Worm (Caenorhabditis elegans) whole organism, L4 larva: ENCODE data around the gene C52B9.4.
A peak's percentile ranks its signal among the peaks of the same experiment; 100 is the strongest.

Experiments
- F49E8.2 ChIP-seq: sonication (generic microtip); optimal IDR thresholded peaks from 2 replicates; lab custom pipeline; 2016; ENCODE audit warnings: missing compliant biosample characterization, mild to moderate bottlenecking, missing genetic modification characterization, borderline replicate concordance
- Y48G9A.11 ChIP-seq: fragments of 200-800 bp; sonication (Bioruptor generic); IDR thresholded peaks from 2 replicates; pipeline ENCODE4 v1.3.6; 2022; ENCODE audit warnings: missing genetic modification reagents, missing genetic modification characterization, missing compliant biosample characterization
- Y5F2A.4 ChIP-seq: fragments of 200-800 bp; sonication (Bioruptor generic); optimal IDR thresholded peaks from 2 replicates; lab custom pipeline; 2018; ENCODE audit warnings: mild to moderate bottlenecking, missing genetic modification characterization, missing compliant biosample characterization
- Y75B8A.6 ChIP-seq: fragments of 200-800 bp; sonication (Bioruptor generic); IDR thresholded peaks from 2 replicates; pipeline ENCODE4 v1.3.6; 2022; ENCODE audit warnings: missing genetic modification reagents, missing genetic modification characterization, missing compliant biosample characterization
- ZK337.2 ChIP-seq: fragments of 200-800 bp; sonication (Bioruptor generic); IDR thresholded peaks from 2 replicates; pipeline ENCODE4 v1.3.6; 2022; ENCODE audit warnings: missing genetic modification reagents, missing genetic modification characterization, missing compliant biosample characterization
- aha-1 ChIP-seq: fragments of 150-350 bp; peaks from one replicate; lab custom pipeline; 2014; ENCODE audit warnings: missing biosample characterization, missing genetic modification characterization
- aly-2 ChIP-seq: sonication (generic microtip); optimal IDR thresholded peaks from 2 replicates; lab custom pipeline; 2018; ENCODE audit warnings: missing biosample characterization, missing genetic modification characterization
- ama-1 ChIP-seq: fragments of 150-350 bp; optimal IDR thresholded peaks from 2 replicates; lab custom pipeline; 2014; ENCODE audit warnings: inconsistent platforms, mixed read lengths
- arid-1 ChIP-seq: fragments of 200-800 bp; sonication (Bioruptor generic); conservative IDR thresholded peaks from 2 replicates; pipeline ENCODE4 v1.3.6; 2022; ENCODE audit warnings: missing genetic modification reagents, missing genetic modification characterization, missing compliant biosample characterization
- attf-4 ChIP-seq: sonication (generic microtip); optimal IDR thresholded peaks from 3 replicates; lab custom pipeline; 2017; ENCODE audit warnings: missing biosample characterization, missing genetic modification characterization
- ceh-28 ChIP-seq: fragments of 150-350 bp; optimal IDR thresholded peaks from 2 replicates; lab custom pipeline; 2014; ENCODE audit warnings: missing biosample characterization, missing genetic modification reagents, missing genetic modification characterization
- ceh-32 ChIP-seq: sonication (generic microtip); optimal IDR thresholded peaks from 2 replicates; lab custom pipeline; 2016; ENCODE audit warnings: mild to moderate bottlenecking, missing genetic modification characterization, missing compliant biosample characterization; ENCODE audit not compliant: poor library complexity
- ceh-44 ChIP-seq: fragments of 200-800 bp; sonication (Bioruptor generic); IDR thresholded peaks from 2 replicates; pipeline ENCODE4 v1.3.6; 2022; ENCODE audit warnings: missing genetic modification reagents, missing genetic modification characterization, missing compliant biosample characterization
- ceh-82 ChIP-seq: sonication (generic microtip); optimal IDR thresholded peaks from 2 replicates; lab custom pipeline; 2017; ENCODE audit warnings: missing biosample characterization, missing genetic modification characterization
- daf-12 ChIP-seq: fragments of 150-350 bp; optimal IDR thresholded peaks from 2 replicates; lab custom pipeline; 2014; ENCODE audit warnings: missing biosample characterization, missing genetic modification reagents, missing genetic modification characterization
- daf-16 ChIP-seq, 3 experiments: sonication (generic microtip); optimal IDR thresholded peaks; 2 replicates each; lab custom pipeline; 2016 to 2017; ENCODE audit warnings: missing genetic modification characterization in 3 of 3, missing genetic modification reagents in 3 of 3, mild to moderate bottlenecking in 2 of 3, missing compliant biosample characterization in 2 of 3, missing biosample characterization in 1 of 3, moderate library complexity in 1 of 3
- dmd-6 ChIP-seq: fragments of 200-800 bp; sonication (Bioruptor generic); IDR thresholded peaks from 2 replicates; pipeline ENCODE4 v1.3.6; 2022; ENCODE audit warnings: missing genetic modification reagents, missing genetic modification characterization, missing compliant biosample characterization
- duxl-1 ChIP-seq: sonication (generic microtip); optimal IDR thresholded peaks from 2 replicates; lab custom pipeline; 2016; ENCODE audit warnings: mild to moderate bottlenecking, missing genetic modification characterization, moderate library complexity, missing compliant biosample characterization; ENCODE audit not compliant: poor library complexity
- dve-1 ChIP-seq: sonication (generic microtip); optimal IDR thresholded peaks from 2 replicates; lab custom pipeline; 2017; ENCODE audit warnings: antibody characterized with exemption, mild to moderate bottlenecking, missing genetic modification characterization, missing compliant biosample characterization; ENCODE audit not compliant: insufficient read depth
- fos-1 ChIP-seq: fragments of 150-350 bp; optimal IDR thresholded peaks from 2 replicates; lab custom pipeline; 2014; ENCODE audit warnings: missing biosample characterization, missing genetic modification characterization
- gei-8 ChIP-seq: fragments of 200-800 bp; sonication (Bioruptor generic); optimal IDR thresholded peaks from 2 replicates; lab custom pipeline; 2018; ENCODE audit warnings: mild to moderate bottlenecking, missing genetic modification characterization, missing compliant biosample characterization
- hlh-11 ChIP-seq: fragments of 200-800 bp; sonication (Bioruptor generic); optimal IDR thresholded peaks from 2 replicates; lab custom pipeline; 2018; ENCODE audit warnings: mild to moderate bottlenecking, missing genetic modification characterization, missing compliant biosample characterization
- jun-1 ChIP-seq: fragments of 150-350 bp; optimal IDR thresholded peaks from 2 replicates; lab custom pipeline; 2014; ENCODE audit warnings: missing biosample characterization, missing genetic modification reagents, missing genetic modification characterization
- lim-7 ChIP-seq: fragments of 200-800 bp; sonication (Bioruptor generic); IDR thresholded peaks from 2 replicates; pipeline ENCODE4 v1.3.6; 2022; ENCODE audit warnings: missing genetic modification characterization, missing compliant biosample characterization
- lin-1 ChIP-seq: fragments of 200-800 bp; sonication (Bioruptor generic); IDR thresholded peaks from 2 replicates; pipeline ENCODE4 v1.3.6; 2022; ENCODE audit warnings: missing genetic modification reagents, missing genetic modification characterization, missing compliant biosample characterization
- madf-5 ChIP-seq, 2 experiments: fragments of 200-800 bp; sonication (Bioruptor generic); IDR thresholded peaks; 2 replicates each; pipeline ENCODE4 v1.3.6; 2022; ENCODE audit warnings: missing compliant biosample characterization in 2 of 2, missing genetic modification characterization in 2 of 2
- mep-1 ChIP-seq: fragments of 150-350 bp; sonication (generic microtip); optimal IDR thresholded peaks from 3 replicates; lab custom pipeline; 2014; ENCODE audit warnings: missing biosample characterization, missing genetic modification characterization
- mes-2 ChIP-seq: sonication (generic microtip); optimal IDR thresholded peaks from 2 replicates; lab custom pipeline; 2016; ENCODE audit warnings: missing genotype, mild to moderate bottlenecking, missing genetic modification characterization, missing compliant biosample characterization; ENCODE audit not compliant: poor library complexity, severe bottlenecking
- nhr-111 ChIP-seq: fragments of 200-800 bp; sonication (Bioruptor generic); optimal IDR thresholded peaks from 2 replicates; lab custom pipeline; 2018; ENCODE audit warnings: mild to moderate bottlenecking, missing genetic modification characterization, missing compliant biosample characterization
- nhr-237 ChIP-seq: sonication (generic microtip); optimal IDR thresholded peaks from 2 replicates; lab custom pipeline; 2017; ENCODE audit warnings: missing biosample characterization, missing genetic modification characterization
- nhr-25 ChIP-seq: sonication (generic microtip); optimal IDR thresholded peaks from 2 replicates; lab custom pipeline; 2017; ENCODE audit warnings: missing genetic modification characterization, mild to moderate bottlenecking, missing compliant biosample characterization, antibody characterized with exemption, moderate library complexity, borderline replicate concordance; ENCODE audit not compliant: insufficient read depth
- nhr-28 ChIP-seq: fragments of 150-350 bp; optimal IDR thresholded peaks from 2 replicates; lab custom pipeline; 2014; ENCODE audit warnings: missing biosample characterization, missing genetic modification characterization
- nhr-48 ChIP-seq: sonication (generic microtip); optimal IDR thresholded peaks from 2 replicates; lab custom pipeline; 2016; ENCODE audit warnings: mild to moderate bottlenecking, missing genetic modification characterization, missing compliant biosample characterization
- nhr-6 ChIP-seq: fragments of 150-350 bp; optimal IDR thresholded peaks from 2 replicates; lab custom pipeline; 2014; ENCODE audit warnings: missing biosample characterization, missing genetic modification characterization
- php-3 ChIP-seq: fragments of 200-800 bp; sonication (Bioruptor generic); IDR thresholded peaks from 2 replicates; pipeline ENCODE4 v1.3.6; 2022; ENCODE audit warnings: missing genetic modification reagents, missing genetic modification characterization, missing compliant biosample characterization
- pqm-1 ChIP-seq: sonication (generic microtip); optimal IDR thresholded peaks from 2 replicates; lab custom pipeline; 2017; ENCODE audit warnings: missing biosample characterization, missing genetic modification characterization
- snpc-4 ChIP-seq: fragments of 150-350 bp; optimal IDR thresholded peaks from 2 replicates; lab custom pipeline; 2014; ENCODE audit warnings: missing biosample characterization, missing genetic modification characterization
- spr-1 ChIP-seq: sonication (generic microtip); optimal IDR thresholded peaks from 2 replicates; lab custom pipeline; 2016; ENCODE audit warnings: mild to moderate bottlenecking, missing genetic modification characterization, missing compliant biosample characterization
- unc-62 ChIP-seq, 3 experiments: fragments of 150-350 bp in 1 of 3; sonication (generic microtip); optimal IDR thresholded peaks in 2 of 3; peaks in 1 of 3; 1 replicate in 1 of 3; 2 replicates in 2 of 3; lab custom pipeline; 2014 to 2017; ENCODE audit warnings: missing biosample characterization in 3 of 3, missing genetic modification characterization in 3 of 3, missing genetic modification reagents in 3 of 3, missing genotype in 1 of 3
- vab-7 ChIP-seq: fragments of 200-800 bp; sonication (Bioruptor generic); IDR thresholded peaks from 2 replicates; pipeline ENCODE4 v1.3.6; 2022; ENCODE audit warnings: missing genetic modification reagents, missing genetic modification characterization, missing compliant biosample characterization
- zfp-2 ChIP-seq: sonication (generic microtip); optimal IDR thresholded peaks from 2 replicates; lab custom pipeline; 2016; ENCODE audit warnings: mild to moderate bottlenecking, missing genetic modification characterization, missing compliant biosample characterization
- zip-11 ChIP-seq: fragments of 200-800 bp; sonication (Bioruptor generic); IDR thresholded peaks from 2 replicates; pipeline ENCODE4 v1.3.6; 2022; ENCODE audit warnings: missing genetic modification characterization, missing compliant biosample characterization
- zip-2 ChIP-seq: fragments of 150-350 bp; optimal IDR thresholded peaks from 2 replicates; lab custom pipeline; 2014; ENCODE audit warnings: missing biosample characterization, missing genetic modification characterization

Gene C52B9.4

DNA sequence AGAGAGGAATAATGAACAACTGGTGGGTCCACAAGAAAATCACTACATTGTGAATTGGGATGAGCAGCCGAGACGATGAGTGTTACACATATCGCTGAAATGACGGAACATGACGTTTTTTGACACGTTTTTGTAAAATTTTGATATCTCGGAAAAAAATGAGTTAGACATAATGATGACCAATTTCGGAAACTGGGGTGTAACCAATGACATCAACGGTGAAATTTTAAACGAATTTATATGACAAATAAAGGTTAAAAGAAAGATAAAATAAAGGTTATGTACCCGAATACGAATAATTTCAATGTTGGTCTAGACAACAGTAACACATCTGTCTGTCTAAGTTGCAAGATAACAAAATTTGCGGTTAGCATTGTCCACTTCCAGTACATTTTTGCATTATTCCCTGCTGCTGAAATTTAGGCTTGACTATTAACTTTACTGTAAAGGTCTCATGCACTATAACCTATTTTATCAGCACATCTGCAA is 18.9 kb downstream of the C52B9.4 start, which contains the start of the genes twk-28 and ets-9:
twk-28 (minus strand) TSS at position 51 of the 489 bp plus-strand sequence.
ets-9 (plus strand) TSS at position 410 of the 489 bp plus-strand sequence.
- no peak for TF ChIP-seq attf-4 (tag; lab: Kevin White, UChicago)
- TF ChIP-seq aha-1 (tag; lab: Kevin White, UChicago) = peak; percentile 89
- TF ChIP-seq ceh-82 (tag; lab: Kevin White, UChicago) = no peak
- peak in 1 of 2 experiments; percentile 95 for TF ChIP-seq unc-62 (GFP tag; optimal IDR thresholded peaks at IDR 0.05 in 1 of 2; lab: Kevin White, UChicago)
- no peak for TF ChIP-seq unc-62 (tag; optimal IDR thresholded peaks at IDR 0.05; lab: Kevin White, UChicago)
- TF ChIP-seq daf-12 (tag; lab: Kevin White, UChicago) = no peak
- TF ChIP-seq, all 104 proteins: peak for 2

DNA sequence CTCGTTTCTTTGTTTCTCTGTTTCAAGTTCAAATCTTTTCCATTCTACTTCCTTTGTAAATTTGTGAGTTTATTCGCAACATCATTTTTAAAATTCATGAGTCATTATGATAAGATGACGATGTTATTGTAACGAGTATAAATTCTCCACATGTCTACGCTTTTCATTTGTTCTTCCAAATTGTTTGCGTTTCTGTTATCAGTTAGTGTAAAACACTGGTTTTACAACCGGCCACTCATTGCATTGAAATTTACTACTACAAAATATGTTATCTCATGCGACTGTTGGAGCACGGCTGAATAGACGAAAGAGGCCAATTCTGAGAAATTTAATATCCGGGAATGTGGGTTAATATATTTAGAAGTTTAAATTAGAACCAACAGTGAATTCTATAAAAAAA is 21.9 kb downstream of the C52B9.4 start, which contains the start of gene C52B9.19:
C52B9.19 (plus strand) TSS at position 176 of the 400 bp plus-strand sequence.
- TF ChIP-seq zip-2 (no peak), unc-62 (GFP tag; optimal IDR thresholded peaks at IDR 0.05 in 1 of 2; lab: Kevin White, UChicago) (peak in 1 of 2 experiments; percentile 76), unc-62 (tag; optimal IDR thresholded peaks at IDR 0.05; lab: Kevin White, UChicago) (no peak), ceh-32 (tag; lab: Kevin White, UChicago) (no peak), aha-1 (tag; lab: Kevin White, UChicago) (peak; percentile 7), ceh-28 (tag; lab: Kevin White, UChicago) (no peak), daf-12 (tag; lab: Kevin White, UChicago) (no peak), jun-1 (tag; lab: Kevin White, UChicago) (no peak), nhr-28 (tag; lab: Kevin White, UChicago) (peak; percentile 43), dve-1 (peak; percentile 4), pqm-1 (tag; lab: Kevin White, UChicago) (peak; percentile 30), hlh-11 (tag; lab: Kevin White, UChicago) (peak; percentile 1), daf-16 (GFP tag; optimal IDR thresholded peaks at IDR 0.05; lab: Kevin White, UChicago) (no peak), daf-16 (tag; optimal IDR thresholded peaks at IDR 0.05; lab: Kevin White, UChicago) (peak; percentile 53), php-3 (GFP tag; lab: Robert Waterston, UW) (0 out of 2 replicates have a peak, but pooled peaks have one; percentile 46)

DNA sequence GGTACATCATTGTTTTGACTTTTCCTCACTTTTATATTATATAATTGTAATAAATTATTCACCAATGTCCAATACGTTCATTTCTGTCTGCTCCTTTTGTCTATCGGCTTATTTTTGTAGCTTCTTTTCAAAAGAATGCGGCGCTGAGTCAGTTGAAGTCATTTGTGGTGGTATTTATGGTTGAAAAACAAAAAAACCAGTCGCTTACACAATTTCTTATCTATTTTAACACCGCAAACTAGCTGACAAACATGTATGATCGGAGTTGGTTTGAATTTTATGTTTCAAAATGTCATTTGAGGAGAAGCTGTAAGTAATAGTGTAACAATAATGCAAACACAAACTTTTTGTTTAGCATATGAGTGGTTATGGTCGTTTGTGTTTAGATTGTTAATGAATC is 23.5 kb downstream of the C52B9.4 start, which contains the start of gene ets-10:
ets-10 (plus strand) TSS at position 201 of the 400 bp plus-strand sequence.
- TF ChIP-seq Y5F2A.4 (GFP tag; lab: Kevin White, UChicago) (no peak), lim-7 (GFP tag; lab: Robert Waterston, UW) (no peak), snpc-4 (tag; lab: Kevin White, UChicago) (no peak), mep-1 (no peak), daf-16 (GFP tag; optimal IDR thresholded peaks at IDR 0.05; lab: Kevin White, UChicago) (no peak), daf-16 (tag; optimal IDR thresholded peaks at IDR 0.05; lab: Kevin White, UChicago) (peak; percentile 82), ceh-44 (no peak), zip-2 (no peak), attf-4 (tag; lab: Kevin White, UChicago) (no peak), zip-11 (GFP tag; lab: Robert Waterston, UW) (no peak), vab-7 (GFP tag; lab: Robert Waterston, UW) (no peak), nhr-28 (tag; lab: Kevin White, UChicago) (peak; percentile 65), nhr-25 (no peak), php-3 (GFP tag; lab: Robert Waterston, UW) (peak; percentile 46; the same call in 1 of the 2 replicates), dmd-6 (GFP tag; lab: Robert Waterston, UW) (no peak), lin-1 (no peak), Y75B8A.6 (GFP tag; lab: Robert Waterston, UW) (no peak), F49E8.2 (tag; lab: Kevin White, UChicago) (no peak), daf-12 (tag; lab: Kevin White, UChicago) (no peak), nhr-237 (tag; lab: Kevin White, UChicago) (no peak), fos-1 (no peak), madf-5 (GFP tag; IDR thresholded peaks at IDR 0.05; lab: Robert Waterston, UW) (no peak), pqm-1 (tag; lab: Kevin White, UChicago) (peak; percentile 52), gei-8 (GFP tag; lab: Kevin White, UChicago) (no peak), ama-1 (lab: Kevin White, UChicago) (no peak), zfp-2 (no peak), nhr-6 (tag; lab: Kevin White, UChicago) (peak; percentile 56), arid-1 (no peak), spr-1 (tag; lab: Kevin White, UChicago) (no peak), mes-2 (tag; lab: Kevin White, UChicago) (no peak), duxl-1 (tag; lab: Kevin White, UChicago) (no peak), aly-2 (tag; lab: Kevin White, UChicago) (no peak), nhr-111 (no peak), ZK337.2 (GFP tag; lab: Robert Waterston, UW) (no peak), dve-1 (peak; percentile 31), nhr-48 (no peak), Y48G9A.11 (GFP tag; lab: Robert Waterston, UW) (no peak)
- TF ChIP-seq, all 104 proteins: peak for 6
